Worm (Caenorhabditis elegans) whole organism, late embryonic: Measurements from ENCODE around the gene F54D5.5.

Source experiments
- ama-1 ChIP-seq: fragments of 150-350 bp; optimal IDR thresholded peaks from 2 replicates; lab custom pipeline; 2014
- dve-1 ChIP-seq: sonication (generic microtip); optimal IDR thresholded peaks from 2 replicates; lab custom pipeline; 2017; ENCODE audit warnings: antibody characterized with exemption, mild to moderate bottlenecking, missing genetic modification characterization, missing compliant biosample characterization
- hlh-15 ChIP-seq: sonication (generic microtip); optimal IDR thresholded peaks from 2 replicates; lab custom pipeline; 2016; ENCODE audit warnings: missing genetic modification characterization, missing compliant biosample characterization
- hlh-30 ChIP-seq: sonication (generic microtip); optimal IDR thresholded peaks from 2 replicates; lab custom pipeline; 2017; ENCODE audit warnings: antibody characterized with exemption, missing genetic modification characterization, missing compliant biosample characterization; ENCODE audit not compliant: insufficient read depth
- hlh-8 ChIP-seq: sonication (generic microtip); optimal IDR thresholded peaks from 2 replicates; lab custom pipeline; 2016; ENCODE audit warnings: missing genotype, missing genetic modification characterization, missing compliant biosample characterization
- nfya-1 ChIP-seq: sonication (generic microtip); optimal IDR thresholded peaks from 2 replicates; lab custom pipeline; 2017; ENCODE audit warnings: missing genetic modification characterization, mild to moderate bottlenecking, missing compliant biosample characterization, antibody characterized with exemption, moderate library complexity
- pqm-1 ChIP-seq: sonication (generic microtip); optimal IDR thresholded peaks from 2 replicates; lab custom pipeline; 2016; ENCODE audit warnings: missing genetic modification characterization, missing compliant biosample characterization

ce11 chrII:11537606-11538016 lies 29.2 kb downstream of the F54D5.5 start:
- TF ChIP-seq ama-1 (lab: Kevin White, UChicago) (peak; percentile 96), hlh-8 (tag; lab: Kevin White, UChicago) (no peak), pqm-1 (tag; lab: Kevin White, UChicago) (no peak), hlh-30 (no peak), dve-1 (tag; lab: Kevin White, UChicago) (no peak), nfya-1 (no peak), hlh-15 (no peak)
